Worm (Caenorhabditis elegans) whole organism, L1 larva: ENCODE measurements around the gene uncp-18.

Source experiments
- aly-2 ChIP-seq: fragments of 150-350 bp; optimal IDR thresholded peaks from 2 replicates; lab custom pipeline; 2014; ENCODE audit warnings: missing biosample characterization, missing genetic modification characterization
- lin-39 ChIP-seq: fragments of 150-350 bp; optimal IDR thresholded peaks from 2 replicates; lab custom pipeline; 2014; ENCODE audit warnings: missing biosample characterization, missing genetic modification reagents, missing genetic modification characterization
- unc-62 ChIP-seq: fragments of 150-350 bp; optimal IDR thresholded peaks from 2 replicates; lab custom pipeline; 2014; ENCODE audit warnings: missing biosample characterization, missing genetic modification reagents, missing genetic modification characterization
- ztf-4 ChIP-seq: fragments of 150-350 bp; optimal IDR thresholded peaks from 2 replicates; lab custom pipeline; 2014; ENCODE audit warnings: missing biosample characterization, missing genetic modification characterization

DNA sequence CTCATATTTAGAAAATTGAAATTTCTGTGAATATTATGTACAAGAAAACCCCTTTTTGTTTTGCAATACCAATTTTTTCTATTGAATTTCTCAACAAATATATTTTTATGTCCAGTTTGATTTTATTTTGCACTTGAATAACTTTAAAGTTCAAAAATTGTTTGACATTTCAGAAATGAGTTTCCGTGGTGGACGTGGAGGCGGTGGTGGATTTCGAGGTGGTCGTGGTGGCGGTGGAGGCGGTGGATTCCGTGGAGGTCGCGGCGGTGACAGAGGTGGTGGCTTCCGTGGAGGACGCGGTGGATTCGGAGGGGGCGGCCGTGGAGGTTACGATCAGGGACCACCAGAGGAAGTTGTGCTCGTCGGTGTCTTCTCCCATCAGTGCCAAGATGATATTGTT is 35.6 kb downstream of the uncp-18 start, which contains the start of gene garr-1:
- TF ChIP-seq aly-2 (tag; lab: Kevin White, UChicago) (no peak), ztf-4 (tag; lab: Kevin White, UChicago) (no peak), unc-62 (no peak), lin-39 (tag; lab: Kevin White, UChicago) (no peak)
